Worm (Caenorhabditis elegans): Measurements from ENCODE around the gene sfxn-5.

sfxn-5 gene

ce11 chrII:8125439-8125838 is 20.6 kb upstream of the sfxn-5 start:
- no peak for TF ChIP-seq elt-1 (tag; optimal IDR thresholded peaks at IDR 0.05; ENCODE audit: borderline replicate concordance, insufficient read depth)
- no peak for TF ChIP-seq bed-3 (GFP tag; optimal IDR thresholded peaks at IDR 0.05)
- no peak for TF ChIP-seq sptf-1 (tag; optimal IDR thresholded peaks at IDR 0.05)
- TF ChIP-seq tbx-8 (GFP tag; optimal IDR thresholded peaks at IDR 0.05): no peak
- TF ChIP-seq ceh-83 (GFP tag; optimal IDR thresholded peaks at IDR 0.05): no peak
- TF ChIP-seq nhr-28 (tag; optimal IDR thresholded peaks at IDR 0.05): no peak
- TF ChIP-seq snpc-4 (tag; optimal IDR thresholded peaks at IDR 0.05): no peak
- no peak for TF ChIP-seq ces-1 (GFP tag; optimal IDR thresholded peaks at IDR 0.05)
- TF ChIP-seq mep-1 (tag; optimal IDR thresholded peaks at IDR 0.05): no peak
- TF ChIP-seq cnd-1 (tag; optimal IDR thresholded peaks at IDR 0.05): no peak
- TF ChIP-seq nhr-76 (tag; optimal IDR thresholded peaks at IDR 0.05): no peak
- no peak for TF ChIP-seq elt-3 (tag; optimal IDR thresholded peaks at IDR 0.05)

- TF ChIP-seq snpc-4 (tag; optimal IDR thresholded peaks at IDR 0.05): no peak
- TF ChIP-seq ceh-39 (tag; optimal IDR thresholded peaks at IDR 0.05): no peak
- no peak for TF ChIP-seq ceh-83 (GFP tag; optimal IDR thresholded peaks at IDR 0.05)
- TF ChIP-seq lsy-2 (tag; optimal IDR thresholded peaks at IDR 0.05): peak; percentile 99
- peak; percentile 7 for TF ChIP-seq lin-13 (tag; optimal IDR thresholded peaks at IDR 0.05)
- TF ChIP-seq elt-1 (tag; optimal IDR thresholded peaks at IDR 0.05; ENCODE audit: borderline replicate concordance, insufficient read depth): no peak
- TF ChIP-seq bed-3 (GFP tag; optimal IDR thresholded peaks at IDR 0.05): no peak
- no peak for TF ChIP-seq nhr-2 (tag; optimal IDR thresholded peaks at IDR 0.05)
- TF ChIP-seq hlh-1 (tag; optimal IDR thresholded peaks at IDR 0.05): peak; percentile 10
- peak; percentile 67 for TF ChIP-seq pha-4 (tag; optimal IDR thresholded peaks at IDR 0.05)
- TF ChIP-seq nhr-237 (tag; optimal IDR thresholded peaks at IDR 0.05): peak; percentile 47
- no peak for TF ChIP-seq ham-2 (GFP tag; optimal IDR thresholded peaks at IDR 0.05)
- TF ChIP-seq elt-3 (tag; optimal IDR thresholded peaks at IDR 0.05): no peak
- TF ChIP-seq M03D4.4 (tag; optimal IDR thresholded peaks at IDR 0.05): no peak
- no peak for TF ChIP-seq ztf-11 (tag; optimal IDR thresholded peaks at IDR 0.05)
- peak; percentile 62 for TF ChIP-seq mep-1 (tag; optimal IDR thresholded peaks at IDR 0.05)
- no peak for TF ChIP-seq nhr-28 (tag; optimal IDR thresholded peaks at IDR 0.05)
- no peak for TF ChIP-seq lin-32 (GFP tag; optimal IDR thresholded peaks at IDR 0.05)
- TF ChIP-seq ces-1 (GFP tag; optimal IDR thresholded peaks at IDR 0.05): no peak
- TF ChIP-seq unc-120 (tag; optimal IDR thresholded peaks at IDR 0.05; ENCODE audit: poor library complexity, severe bottlenecking): peak; percentile 3
Observed at ce11 chrII:8124867-8125266, 20.0 kb upstream of the sfxn-5 start, which contains the start of gene ire-1. Gene ire-1, minus strand, starts transcription at chrII:8124910.

ce11 chrII:8117426-8117825 is 12.6 kb upstream of the sfxn-5 start:
- TF ChIP-seq ceh-43 (GFP tag; optimal IDR thresholded peaks at IDR 0.05) (no peak), unc-120 (tag; optimal IDR thresholded peaks at IDR 0.05; ENCODE audit: poor library complexity, severe bottlenecking) (peak; percentile 79)

DNA sequence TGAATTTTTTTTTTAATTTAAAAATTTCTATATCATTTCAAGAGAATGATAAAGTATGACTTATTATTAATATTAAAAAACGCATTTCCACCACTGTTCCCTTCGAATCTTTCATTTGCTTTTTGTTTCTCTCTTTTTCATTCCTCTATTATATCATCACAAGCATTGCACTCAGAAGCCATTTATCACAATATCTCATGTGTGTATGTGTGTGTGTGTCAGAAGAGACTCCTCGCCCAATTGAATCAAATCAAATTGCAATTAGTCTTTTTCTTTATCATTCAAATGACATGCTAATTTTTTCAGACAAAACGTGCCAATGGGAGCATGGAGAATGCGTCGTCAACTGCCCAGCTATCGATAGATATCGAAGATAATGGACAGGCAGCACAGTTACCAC is 11.3 kb upstream of the sfxn-5 start, which contains the start of gene unc-105:
Gene unc-105 (plus strand): TSS at position 301 of the 400 bp plus-strand sequence.
- no peak for TF ChIP-seq drap-1 (GFP tag; optimal IDR thresholded peaks at IDR 0.05)
- TF ChIP-seq unc-62 (GFP tag; optimal IDR thresholded peaks at IDR 0.05): peak; percentile 26

ce11 chrII:8112063-8112462 is 7.2 kb upstream of the sfxn-5 start, which contains the start of gene lron-4:
Gene lron-4, minus strand, starts transcription at chrII:8112163.
- no peak for TF ChIP-seq drap-1 (GFP tag; optimal IDR thresholded peaks at IDR 0.05)
- no peak for TF ChIP-seq nhr-237 (tag; optimal IDR thresholded peaks at IDR 0.05)
- TF ChIP-seq ces-1 (GFP tag; optimal IDR thresholded peaks at IDR 0.05): no peak
- no peak for TF ChIP-seq nhr-76 (tag; optimal IDR thresholded peaks at IDR 0.05)
- no peak for TF ChIP-seq elt-1 (tag; optimal IDR thresholded peaks at IDR 0.05; ENCODE audit: borderline replicate concordance, insufficient read depth)
- TF ChIP-seq lin-13 (tag; optimal IDR thresholded peaks at IDR 0.05): no peak
- TF ChIP-seq hlh-1 (tag; optimal IDR thresholded peaks at IDR 0.05): no peak
- TF ChIP-seq cnd-1 (tag; optimal IDR thresholded peaks at IDR 0.05): no peak
- TF ChIP-seq nhr-2 (tag; optimal IDR thresholded peaks at IDR 0.05): no peak
- no peak for TF ChIP-seq zip-8 (tag; optimal IDR thresholded peaks at IDR 0.05)
- no peak for TF ChIP-seq blmp-1 (tag; optimal IDR thresholded peaks at IDR 0.05)
- no peak for TF ChIP-seq ham-2 (GFP tag; optimal IDR thresholded peaks at IDR 0.05)
- TF ChIP-seq mls-2 (tag; optimal IDR thresholded peaks at IDR 0.05): no peak
- TF ChIP-seq unc-39 (tag; optimal IDR thresholded peaks at IDR 0.05): no peak
- no peak for TF ChIP-seq ceh-83 (GFP tag; optimal IDR thresholded peaks at IDR 0.05)
- no peak for TF ChIP-seq mep-1 (tag; optimal IDR thresholded peaks at IDR 0.05)
- no peak for TF ChIP-seq snpc-4 (tag; optimal IDR thresholded peaks at IDR 0.05)

Data from whole organism, mixed stage, embryonic.